Fruit fly (Drosophila melanogaster): ENCODE measurements around the gene CG11357.

DNA sequence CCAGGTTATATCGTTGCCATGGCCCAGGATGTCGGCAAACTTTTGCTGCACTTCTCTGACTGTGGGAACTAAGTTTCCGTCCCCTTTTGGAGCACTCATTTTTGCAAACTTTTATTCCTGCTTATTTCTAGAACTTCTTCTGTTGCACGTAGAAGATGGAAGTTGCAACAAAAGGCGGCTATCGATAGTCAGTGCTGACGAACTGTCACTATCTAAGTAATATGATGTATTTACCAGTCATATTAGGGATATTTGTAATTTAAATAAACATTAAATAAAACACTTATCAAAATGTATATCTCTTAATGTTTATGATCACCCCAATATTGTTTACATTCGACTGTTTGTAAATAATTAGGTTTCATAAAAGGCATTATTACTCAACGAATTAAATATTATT lies 781 bp upstream of the CG11357 start, which contains the start of gene CG32243:
- TF ChIP-seq CG14711 (tag; optimal IDR thresholded peaks at IDR 0.05) (no peak), toe (GFP tag; optimal IDR thresholded peaks at IDR 0.05) (no peak), Mnt (GFP tag; optimal IDR thresholded peaks at IDR 0.05) (no peak)

Data from whole organism, adult.